Worm (Caenorhabditis elegans): ENCODE results near the gene F40G12.7.

The F40G12.7 gene

ce11 chrV:14320246-14320645 is 45.9 kb downstream of the F40G12.7 start, which contains the start of gene F47B8.14:
TSS of gene F47B8.14 (plus strand) at chrV:14320546.
- TF ChIP-seq klf-2 (GFP tag; conservative IDR thresholded peaks at IDR 0.05): no peak
- TF ChIP-seq tab-1 (GFP tag; IDR thresholded peaks at IDR 0.05): no peak
- TF ChIP-seq ref-1 (GFP tag; conservative IDR thresholded peaks at IDR 0.05): no peak
- no peak for TF ChIP-seq ztf-29 (GFP tag; IDR thresholded peaks at IDR 0.05)
- TF ChIP-seq T22C8.4 (GFP tag; IDR thresholded peaks at IDR 0.05): no peak

- TF ChIP-seq tab-1 (GFP tag; IDR thresholded peaks at IDR 0.05) (no peak), klf-2 (GFP tag; conservative IDR thresholded peaks at IDR 0.05) (no peak), ztf-23 (GFP tag; IDR thresholded peaks at IDR 0.05) (no peak), ztf-29 (GFP tag; IDR thresholded peaks at IDR 0.05) (no peak), T22C8.4 (GFP tag; IDR thresholded peaks at IDR 0.05) (no peak), flt-1 (GFP tag; IDR thresholded peaks at IDR 0.05) (no peak), med-1 (GFP tag; optimal IDR thresholded peaks at IDR 0.05; ENCODE audit: insufficient read depth) (no peak), cog-1 (tag; optimal IDR thresholded peaks at IDR 0.05) (no peak), ref-1 (GFP tag; conservative IDR thresholded peaks at IDR 0.05) (no peak)
Observed at ce11 chrV:14320730-14321319, 46.5 kb downstream of the F40G12.7 start.

- TF ChIP-seq tab-1 (GFP tag; IDR thresholded peaks at IDR 0.05) (no peak), ztf-23 (GFP tag; IDR thresholded peaks at IDR 0.05) (no peak), klf-2 (GFP tag; conservative IDR thresholded peaks at IDR 0.05) (no peak), med-1 (GFP tag; optimal IDR thresholded peaks at IDR 0.05; ENCODE audit: insufficient read depth) (no peak), T22C8.4 (GFP tag; IDR thresholded peaks at IDR 0.05) (no peak), ztf-29 (GFP tag; IDR thresholded peaks at IDR 0.05) (no peak), flt-1 (GFP tag; IDR thresholded peaks at IDR 0.05) (no peak), cog-1 (tag; optimal IDR thresholded peaks at IDR 0.05) (no peak), ref-1 (GFP tag; conservative IDR thresholded peaks at IDR 0.05) (no peak)
Observed at ce11 chrV:14322743-14323142, 48.4 kb downstream of the F40G12.7 start, which contains the start of gene F47B8.3. TSS of gene F47B8.3 (minus strand) at chrV:14323003.

ce11 chrV:14324502-14325467 is 50.4 kb downstream of the F40G12.7 start, which contains the start of the genes F47B8.4 and F47B8.18:
TSS of gene F47B8.4 (minus strand) at chrV:14324673.
TSS of gene F47B8.18 (minus strand) at chrV:14325464.
- TF ChIP-seq cog-1 (tag; optimal IDR thresholded peaks at IDR 0.05): no peak
- no peak for TF ChIP-seq med-1 (GFP tag; optimal IDR thresholded peaks at IDR 0.05; ENCODE audit: insufficient read depth)
- no peak for TF ChIP-seq ztf-29 (GFP tag; IDR thresholded peaks at IDR 0.05)
- TF ChIP-seq ztf-23 (GFP tag; IDR thresholded peaks at IDR 0.05): no peak
- TF ChIP-seq T22C8.4 (GFP tag; IDR thresholded peaks at IDR 0.05): no peak
- TF ChIP-seq flt-1 (GFP tag; IDR thresholded peaks at IDR 0.05): no peak
- no peak for TF ChIP-seq tab-1 (GFP tag; IDR thresholded peaks at IDR 0.05)
- TF ChIP-seq klf-2 (GFP tag; conservative IDR thresholded peaks at IDR 0.05): no peak
- no peak for TF ChIP-seq ref-1 (GFP tag; conservative IDR thresholded peaks at IDR 0.05)

Data from whole organism, midembryonic.